Worm (Caenorhabditis elegans): ENCODE data around the gene gss-1.

The gss-1 gene

ce11 chrII:9438853-9439252 is 22.6 kb upstream of the gss-1 start:
- TF ChIP-seq tra-1 (GFP tag; IDR thresholded peaks at IDR 0.05), result no peak
- TF ChIP-seq dmd-8 (GFP tag; IDR thresholded peaks at IDR 0.05), result no peak
- TF ChIP-seq nhr-76 (tag; optimal IDR thresholded peaks at IDR 0.05), result no peak
- no peak for TF ChIP-seq lin-1 (GFP tag; IDR thresholded peaks at IDR 0.05)
- no peak for TF ChIP-seq attf-4 (tag; optimal IDR thresholded peaks at IDR 0.05)
- no peak for TF ChIP-seq dve-1 (tag; optimal IDR thresholded peaks at IDR 0.05; ENCODE audit: insufficient read depth)
- peak in 1 of 2 experiments; percentile 91 for TF ChIP-seq unc-62 (GFP tag; optimal IDR thresholded peaks at IDR 0.05 in 1 of 2)
- TF ChIP-seq unc-62 (tag; optimal IDR thresholded peaks at IDR 0.05), result no peak
- no peak for TF ChIP-seq ceh-20 (GFP tag; IDR thresholded peaks at IDR 0.05)
- peak; percentile 3 for TF ChIP-seq aha-1 (tag)
- TF ChIP-seq hlh-11 (tag; optimal IDR thresholded peaks at IDR 0.05), result no peak
- TF ChIP-seq pha-4 (GFP tag; IDR thresholded peaks at IDR 0.05), result no peak
- no peak for TF ChIP-seq pha-4 (tag; optimal IDR thresholded peaks at IDR 0.05)
- no peak for TF ChIP-seq mep-1 (tag; optimal IDR thresholded peaks at IDR 0.05)
- TF ChIP-seq D1046.2 (GFP tag; IDR thresholded peaks at IDR 0.05), result no peak
- no peak for TF ChIP-seq F44E2.7 (GFP tag; IDR thresholded peaks at IDR 0.05)

- no peak for TF ChIP-seq F10B5.3 (tag; optimal IDR thresholded peaks at IDR 0.05)
- TF ChIP-seq mes-2 (tag; optimal IDR thresholded peaks at IDR 0.05; ENCODE audit: poor library complexity, severe bottlenecking), result no peak
- no peak for TF ChIP-seq egl-27 (tag; optimal IDR thresholded peaks at IDR 0.05)
- no peak for TF ChIP-seq hmg-1.1 (GFP tag; IDR thresholded peaks at IDR 0.05)
- TF ChIP-seq egl-43 (GFP tag; IDR thresholded peaks at IDR 0.05), result no peak
Observed at ce11 chrII:9438227-9438626, 22.0 kb upstream of the gss-1 start, which contains the start of gene chil-13. Gene chil-13, minus strand, starts transcription at chrII:9438327.

- no peak for TF ChIP-seq lin-38 (GFP tag; IDR thresholded peaks at IDR 0.05)
- no peak for TF ChIP-seq zip-2 (tag; optimal IDR thresholded peaks at IDR 0.05)
- no peak for TF ChIP-seq nhr-48 (tag; optimal IDR thresholded peaks at IDR 0.05)
- TF ChIP-seq hlh-11 (tag; optimal IDR thresholded peaks at IDR 0.05), result no peak
- no peak for TF ChIP-seq sdz-12 (GFP tag; optimal IDR thresholded peaks at IDR 0.05)
- TF ChIP-seq aly-2 (tag; optimal IDR thresholded peaks at IDR 0.05), result no peak
- TF ChIP-seq rbr-2 (tag; optimal IDR thresholded peaks at IDR 0.05), result no peak
- TF ChIP-seq daf-19 (GFP tag; conservative IDR thresholded peaks at IDR 0.05), result no peak
- no peak for TF ChIP-seq lin-39 (tag; optimal IDR thresholded peaks at IDR 0.05)
- no peak for TF ChIP-seq tag-97 (GFP tag; IDR thresholded peaks at IDR 0.05)
- no peak for TF ChIP-seq dmd-9 (GFP tag; IDR thresholded peaks at IDR 0.05)
- no peak for TF ChIP-seq ama-1 (optimal IDR thresholded peaks at IDR 0.05)
- no peak for TF ChIP-seq nhr-102 (tag; optimal IDR thresholded peaks at IDR 0.05)
- TF ChIP-seq T26A8.4 (GFP tag; IDR thresholded peaks at IDR 0.05), result no peak
- TF ChIP-seq lin-13 (GFP tag; optimal IDR thresholded peaks at IDR 0.05), result no peak
- no peak for TF ChIP-seq hmg-1.1 (GFP tag; IDR thresholded peaks at IDR 0.05)
Observed at ce11 chrII:9436009-9436408, 19.8 kb upstream of the gss-1 start, which contains the start of gene kin-16. Gene kin-16, minus strand, starts transcription at chrII:9436109.

- TF ChIP-seq ztf-7 (tag; optimal IDR thresholded peaks at IDR 0.05), result no peak
- no peak for TF ChIP-seq fos-1 (tag; optimal IDR thresholded peaks at IDR 0.05)
- TF ChIP-seq egl-27 (tag; optimal IDR thresholded peaks at IDR 0.05), result no peak
- no peak for TF ChIP-seq dmd-8 (GFP tag; IDR thresholded peaks at IDR 0.05)
Observed at ce11 chrII:9433609-9434008, 17.4 kb upstream of the gss-1 start, which contains the start of gene kin-15. Gene kin-15, minus strand, starts transcription at chrII:9433709.

- TF ChIP-seq egl-43 (GFP tag; IDR thresholded peaks at IDR 0.05), result no peak
- TF ChIP-seq nhr-237 (tag; optimal IDR thresholded peaks at IDR 0.05), result no peak
- peak; percentile 42 for TF ChIP-seq fkh-10 (GFP tag; optimal IDR thresholded peaks at IDR 0.05)
- no peak for TF ChIP-seq nhr-111 (GFP tag; optimal IDR thresholded peaks at IDR 0.05)
- no peak for TF ChIP-seq madf-5 (GFP tag; IDR thresholded peaks at IDR 0.05)
- peak; percentile 37 for TF ChIP-seq ces-1 (GFP tag; optimal IDR thresholded peaks at IDR 0.05)
Observed at ce11 chrII:9431119-9431518, 14.9 kb upstream of the gss-1 start.

All from whole organism, L4 larva.